Worm (Caenorhabditis elegans) whole organism, young adult: ENCODE measurements around the gene C31C9.7.
"Not testable (repeated sequence)": the region's sequence is repeated elsewhere in the genome, so short reads cannot be mapped to it uniquely, and the experiment has no call there.

Experiments
- aptf-2 ChIP-seq: fragments of 200-800 bp; sonication (Bioruptor generic); conservative IDR thresholded peaks from 2 replicates; pipeline ENCODE4 v1.3.6; 2022; ENCODE audit warnings: missing genetic modification reagents, missing genetic modification characterization, missing compliant biosample characterization
- lin-54 ChIP-seq: fragments of 200-800 bp; sonication (Bioruptor generic); optimal IDR thresholded peaks from 2 replicates; lab custom pipeline; 2018; ENCODE audit warnings: mild to moderate bottlenecking, missing genetic modification characterization, missing compliant biosample characterization
- madf-3 ChIP-seq: fragments of 200-800 bp; sonication (Bioruptor generic); IDR thresholded peaks from 2 replicates; pipeline ENCODE4 v1.3.6; 2022; ENCODE audit warnings: missing genetic modification reagents, missing genetic modification characterization, missing compliant biosample characterization
- pha-4 ChIP-seq: fragments of 150-350 bp; sonication (generic microtip); optimal IDR thresholded peaks from 2 replicates; lab custom pipeline; 2014; ENCODE audit warnings: missing biosample characterization, missing genetic modification reagents, missing genetic modification characterization
- snpc-4 ChIP-seq, 5 experiments: fragments of 150-350 bp in 1 of 5; sonication (generic microtip) in 4 of 5; optimal IDR thresholded peaks; 2 replicates each; lab custom pipeline; 2014 to 2018; ENCODE audit warnings: missing genetic modification characterization in 5 of 5, missing biosample characterization in 3 of 5, antibody characterized with exemption in 2 of 5, mild to moderate bottlenecking in 2 of 5, missing compliant biosample characterization in 2 of 5, missing genotype in 2 of 5, moderate library complexity in 2 of 5, missing genetic modification reagents in 1 of 5
- tbx-9 ChIP-seq: sonication (generic microtip); optimal IDR thresholded peaks from 2 replicates; lab custom pipeline; 2016; ENCODE audit warnings: borderline replicate concordance, missing genetic modification characterization, inconsistent platforms, missing compliant biosample characterization
- unc-130 ChIP-seq: sonication (generic microtip); optimal IDR thresholded peaks from 2 replicates; lab custom pipeline; 2016; ENCODE audit warnings: missing genetic modification reagents, missing genetic modification characterization, missing compliant biosample characterization
- unc-62 ChIP-seq: fragments of 150-350 bp; optimal IDR thresholded peaks from 2 replicates; lab custom pipeline; 2014; ENCODE audit warnings: missing biosample characterization, missing genetic modification reagents, missing genetic modification characterization

DNA sequence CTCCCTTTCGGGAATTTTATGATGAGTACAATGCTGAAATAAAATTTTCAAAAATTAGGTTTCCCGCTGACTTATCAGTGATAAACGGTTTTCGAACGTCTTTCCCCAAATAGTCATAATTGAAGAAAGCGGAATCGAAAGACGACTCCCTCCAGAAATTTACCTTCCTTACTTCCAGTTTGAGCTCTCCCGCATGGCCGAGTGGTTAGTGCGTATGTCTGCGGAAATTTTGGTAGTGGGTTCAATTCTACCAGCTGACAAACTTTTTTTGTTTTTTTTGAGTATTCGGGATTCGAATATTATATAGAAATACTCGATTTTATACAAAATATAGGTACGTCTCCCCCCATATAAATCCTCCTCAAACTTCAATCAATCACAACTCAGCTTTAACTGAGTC lies 10.5 kb upstream of the C31C9.7 start:
- not testable (repeated sequence) for TF ChIP-seq snpc-4 (GFP tag; optimal IDR thresholded peaks at IDR 0.05; lab: Kevin White, UChicago); snpc-4 (tag; optimal IDR thresholded peaks at IDR 0.05; lab: Kevin White, UChicago); madf-3 (GFP tag; lab: Robert Waterston, UW); unc-62; pha-4 (tag; lab: Kevin White, UChicago); unc-130 (GFP tag; lab: Kevin White, UChicago); aptf-2 (GFP tag; lab: Robert Waterston, UW); lin-54 (GFP tag; lab: Kevin White, UChicago); tbx-9 (tag; lab: Kevin White, UChicago)
